Fruit fly (Drosophila melanogaster) S2 (cell line): Measurements from ENCODE around the gene CG2519.

Source experiments
- CG8478 ChIP-seq: fragments of >200 bp; optimal IDR thresholded peaks from 2 replicates; lab custom pipeline; 2018
- CTCF ChIP-seq, 2 experiments: fragments of >200 bp; optimal IDR thresholded peaks; 2 replicates each; lab custom pipeline; 2018

The CG2519 gene

dm6 chr3R:5516582-5517001, 31.0 kb downstream of the CG2519 start:
- no peak for TF ChIP-seq CG8478
- no peak for TF ChIP-seq CTCF (optimal IDR thresholded peaks at IDR 0.05; lab: Kevin White, UChicago)

- TF ChIP-seq CG8478 (no peak), CTCF (optimal IDR thresholded peaks at IDR 0.05; lab: Kevin White, UChicago) (no peak)
Measured at dm6 chr3R:5514759-5515158, 32.8 kb downstream of the CG2519 start.

- TF ChIP-seq CG8478 (no peak), CTCF (optimal IDR thresholded peaks at IDR 0.05; lab: Kevin White, UChicago) (no peak)
Measured at dm6 chr3R:5503789-5504387, 43.7 kb downstream of the CG2519 start.

dm6 chr3R:5502646-5503045, 44.9 kb downstream of the CG2519 start, which contains the start of gene NKCC:
Gene NKCC (minus strand): TSS chr3R:5502702.
- TF ChIP-seq CG8478 = no peak
- TF ChIP-seq CTCF (optimal IDR thresholded peaks at IDR 0.05; lab: Kevin White, UChicago) = no peak

- TF ChIP-seq CG8478 = no peak
Measured at dm6 chr3R:5497600-5497999, 50.0 kb downstream of the CG2519 start.
